Worm (Caenorhabditis elegans) whole organism, L4 larva: ENCODE measurements around the gene C14A4.13.

Experiments used
- R02D3.7 ChIP-seq: fragments of 150-350 bp; sonication (generic microtip); optimal IDR thresholded peaks from 3 replicates; lab custom pipeline; 2014; ENCODE audit warnings: missing biosample characterization, missing genetic modification characterization
- T20F7.1 ChIP-seq: fragments of 200-800 bp; sonication (Bioruptor generic); optimal IDR thresholded peaks from 2 replicates; lab custom pipeline; 2018; ENCODE audit warnings: mild to moderate bottlenecking, missing genetic modification characterization, missing compliant biosample characterization
- Y105C5A.15 ChIP-seq: fragments of 200-800 bp; sonication (Bioruptor generic); IDR thresholded peaks from 2 replicates; pipeline ENCODE4 v1.3.6; 2022; ENCODE audit warnings: missing genetic modification characterization, missing compliant biosample characterization
- Y48G9A.11 ChIP-seq: fragments of 200-800 bp; sonication (Bioruptor generic); IDR thresholded peaks from 2 replicates; pipeline ENCODE4 v1.3.6; 2022; ENCODE audit warnings: missing genetic modification reagents, missing genetic modification characterization, missing compliant biosample characterization
- Y5F2A.4 ChIP-seq: fragments of 200-800 bp; sonication (Bioruptor generic); optimal IDR thresholded peaks from 2 replicates; lab custom pipeline; 2018; ENCODE audit warnings: mild to moderate bottlenecking, missing genetic modification characterization, missing compliant biosample characterization
- aha-1 ChIP-seq: fragments of 150-350 bp; peaks from one replicate; lab custom pipeline; 2014; ENCODE audit warnings: missing biosample characterization, missing genetic modification characterization
- ces-1 ChIP-seq: fragments of 150-350 bp; sonication (generic microtip); optimal IDR thresholded peaks from 4 replicates; lab custom pipeline; 2014; ENCODE audit warnings: missing biosample characterization, missing genetic modification reagents, missing genetic modification characterization
- daf-19 ChIP-seq: fragments of 200-800 bp; sonication (Bioruptor generic); conservative IDR thresholded peaks from 2 replicates; pipeline ENCODE4 v1.3.6; 2022; ENCODE audit warnings: missing genetic modification characterization, missing compliant biosample characterization
- daf-8 ChIP-seq: fragments of 200-800 bp; sonication (Bioruptor generic); IDR thresholded peaks from 2 replicates; pipeline ENCODE4 v1.3.6; 2022; ENCODE audit warnings: missing genetic modification characterization, missing compliant biosample characterization
- dmd-6 ChIP-seq: fragments of 200-800 bp; sonication (Bioruptor generic); IDR thresholded peaks from 2 replicates; pipeline ENCODE4 v1.3.6; 2022; ENCODE audit warnings: missing genetic modification reagents, missing genetic modification characterization, missing compliant biosample characterization
- dmd-8 ChIP-seq: fragments of 200-800 bp; sonication (Bioruptor generic); IDR thresholded peaks from 2 replicates; pipeline ENCODE4 v1.3.6; 2022; ENCODE audit warnings: missing genetic modification characterization, missing compliant biosample characterization
- dmd-9 ChIP-seq: fragments of 200-800 bp; sonication (Bioruptor generic); IDR thresholded peaks from 2 replicates; pipeline ENCODE4 v1.3.6; 2022; ENCODE audit warnings: missing genetic modification reagents, missing genetic modification characterization, missing compliant biosample characterization
- dpl-1 ChIP-seq: fragments of 150-350 bp; optimal IDR thresholded peaks from 2 replicates; lab custom pipeline; 2014; ENCODE audit warnings: missing biosample characterization, missing genetic modification reagents, missing genetic modification characterization
- duxl-1 ChIP-seq: sonication (generic microtip); optimal IDR thresholded peaks from 2 replicates; lab custom pipeline; 2016; ENCODE audit warnings: mild to moderate bottlenecking, missing genetic modification characterization, moderate library complexity, missing compliant biosample characterization; ENCODE audit not compliant: poor library complexity
- fos-1 ChIP-seq: fragments of 150-350 bp; optimal IDR thresholded peaks from 2 replicates; lab custom pipeline; 2014; ENCODE audit warnings: missing biosample characterization, missing genetic modification characterization
- hif-1 ChIP-seq, 2 experiments: sonication (generic microtip); optimal IDR thresholded peaks; 2 replicates each; lab custom pipeline; 2016 to 2017; ENCODE audit warnings: missing compliant biosample characterization in 2 of 2, missing genetic modification characterization in 2 of 2, missing genetic modification reagents in 2 of 2, missing genotype in 2 of 2, mild to moderate bottlenecking in 1 of 2
- hmg-1.1 ChIP-seq: fragments of 200-800 bp; sonication (Bioruptor generic); IDR thresholded peaks from 2 replicates; pipeline ENCODE4 v1.3.6; 2022; ENCODE audit warnings: missing genetic modification reagents, missing genetic modification characterization, missing compliant biosample characterization
- lin-1 ChIP-seq: fragments of 200-800 bp; sonication (Bioruptor generic); IDR thresholded peaks from 2 replicates; pipeline ENCODE4 v1.3.6; 2022; ENCODE audit warnings: missing genetic modification reagents, missing genetic modification characterization, missing compliant biosample characterization
- lin-38 ChIP-seq: fragments of 200-800 bp; sonication (Bioruptor generic); IDR thresholded peaks from 2 replicates; pipeline ENCODE4 v1.3.6; 2022; ENCODE audit warnings: missing genetic modification reagents, missing genetic modification characterization, missing compliant biosample characterization
- lir-3 ChIP-seq: sonication (generic microtip); optimal IDR thresholded peaks from 2 replicates; lab custom pipeline; 2016; ENCODE audit warnings: mild to moderate bottlenecking, missing genetic modification characterization, missing compliant biosample characterization
- lsy-2 ChIP-seq, 2 experiments: fragments of 150-350 bp in 1 of 2; sonication (generic microtip) in 1 of 2; optimal IDR thresholded peaks; 2 replicates each; lab custom pipeline; 2014 to 2017; ENCODE audit warnings: missing biosample characterization in 2 of 2, missing genetic modification characterization in 2 of 2
- madf-5 ChIP-seq, 2 experiments: fragments of 200-800 bp; sonication (Bioruptor generic); IDR thresholded peaks; 2 replicates each; pipeline ENCODE4 v1.3.6; 2022; ENCODE audit warnings: missing compliant biosample characterization in 2 of 2, missing genetic modification characterization in 2 of 2
- mep-1 ChIP-seq: fragments of 150-350 bp; sonication (generic microtip); optimal IDR thresholded peaks from 3 replicates; lab custom pipeline; 2014; ENCODE audit warnings: missing biosample characterization, missing genetic modification characterization
- mes-2 ChIP-seq: sonication (generic microtip); optimal IDR thresholded peaks from 2 replicates; lab custom pipeline; 2016; ENCODE audit warnings: missing genotype, mild to moderate bottlenecking, missing genetic modification characterization, missing compliant biosample characterization; ENCODE audit not compliant: poor library complexity, severe bottlenecking
- nhr-10 ChIP-seq: fragments of 150-350 bp; optimal IDR thresholded peaks from 2 replicates; lab custom pipeline; 2014; ENCODE audit warnings: missing biosample characterization, missing genetic modification characterization
- nhr-102 ChIP-seq: sonication (generic microtip); optimal IDR thresholded peaks from 2 replicates; lab custom pipeline; 2016; ENCODE audit warnings: mild to moderate bottlenecking, missing genetic modification characterization, moderate library complexity, missing compliant biosample characterization
- nhr-237 ChIP-seq: sonication (generic microtip); optimal IDR thresholded peaks from 2 replicates; lab custom pipeline; 2017; ENCODE audit warnings: missing biosample characterization, missing genetic modification characterization
- nhr-28 ChIP-seq: fragments of 150-350 bp; optimal IDR thresholded peaks from 2 replicates; lab custom pipeline; 2014; ENCODE audit warnings: missing biosample characterization, missing genetic modification characterization
- nhr-41 ChIP-seq: fragments of 200-800 bp; sonication (Bioruptor generic); IDR thresholded peaks from 2 replicates; pipeline ENCODE4 v1.3.6; 2022; ENCODE audit warnings: missing genetic modification reagents, missing genetic modification characterization, missing compliant biosample characterization
- nhr-42 ChIP-seq: fragments of 200-800 bp; sonication (Bioruptor generic); IDR thresholded peaks from 2 replicates; pipeline ENCODE4 v1.3.6; 2022; ENCODE audit warnings: missing genetic modification characterization, missing compliant biosample characterization
- nhr-6 ChIP-seq: fragments of 150-350 bp; optimal IDR thresholded peaks from 2 replicates; lab custom pipeline; 2014; ENCODE audit warnings: missing biosample characterization, missing genetic modification characterization
- nhr-77 ChIP-seq: fragments of 150-350 bp; optimal IDR thresholded peaks from 2 replicates; lab custom pipeline; 2014; ENCODE audit warnings: missing biosample characterization, missing genetic modification characterization
- saeg-2 ChIP-seq: fragments of 200-800 bp; sonication (Bioruptor generic); IDR thresholded peaks from 2 replicates; pipeline ENCODE4 v1.3.6; 2022; ENCODE audit warnings: missing genetic modification reagents, missing genetic modification characterization, missing compliant biosample characterization
- skn-1 ChIP-seq: fragments of 150-350 bp; optimal IDR thresholded peaks from 2 replicates; lab custom pipeline; 2014; ENCODE audit warnings: missing biosample characterization, missing genetic modification characterization
- spr-3 ChIP-seq: fragments of 200-800 bp; sonication (Bioruptor generic); optimal IDR thresholded peaks from 2 replicates; lab custom pipeline; 2018; ENCODE audit warnings: mild to moderate bottlenecking, missing genetic modification characterization, missing compliant biosample characterization
- tra-1 ChIP-seq: fragments of 200-800 bp; sonication (Bioruptor generic); IDR thresholded peaks from 2 replicates; pipeline ENCODE4 v1.3.6; 2022; ENCODE audit warnings: missing genetic modification reagents, missing genetic modification characterization, missing compliant biosample characterization
- unc-130 ChIP-seq: sonication (generic microtip); optimal IDR thresholded peaks from 2 replicates; lab custom pipeline; 2016; ENCODE audit warnings: missing genetic modification reagents, missing genetic modification characterization, missing compliant biosample characterization
- unc-39 ChIP-seq: sonication (generic microtip); optimal IDR thresholded peaks from 2 replicates; lab custom pipeline; 2017; ENCODE audit warnings: missing biosample characterization, missing genetic modification characterization
- zfp-2 ChIP-seq: sonication (generic microtip); optimal IDR thresholded peaks from 2 replicates; lab custom pipeline; 2016; ENCODE audit warnings: mild to moderate bottlenecking, missing genetic modification characterization, missing compliant biosample characterization

Gene C14A4.13

DNA sequence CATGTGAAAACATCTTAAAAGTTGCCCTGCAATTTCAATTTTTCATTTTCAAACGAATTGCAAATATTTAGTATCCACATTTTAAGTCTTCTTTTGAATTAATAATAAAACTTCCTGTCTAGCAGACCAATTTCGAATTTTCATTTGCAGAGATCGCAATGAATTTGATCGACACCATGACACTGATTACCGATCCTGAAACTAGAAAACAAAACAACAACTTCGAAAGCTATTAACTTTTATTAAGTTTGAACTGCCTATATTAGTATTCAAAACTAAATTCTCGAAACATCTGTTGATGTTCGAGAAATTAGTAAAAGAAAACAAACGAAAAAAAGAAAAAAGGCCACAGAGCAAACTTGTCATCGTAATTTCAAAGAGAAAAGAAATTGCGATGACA is 44.1 kb upstream of the C14A4.13 start:
- peak; percentile 60 for TF ChIP-seq lin-38 (GFP tag; lab: Robert Waterston, UW)
- no peak for TF ChIP-seq nhr-42 (GFP tag; lab: Robert Waterston, UW)
- 0 out of 4 replicates have a peak, but pooled peaks of 1 of the 2 experiments have one; percentile 16 for TF ChIP-seq madf-5 (GFP tag; IDR thresholded peaks at IDR 0.05; lab: Robert Waterston, UW)
- TF ChIP-seq nhr-6, result no peak
- no peak for TF ChIP-seq daf-19 (GFP tag; lab: Robert Waterston, UW)
- no peak for TF ChIP-seq Y5F2A.4
- TF ChIP-seq duxl-1 (tag; lab: Kevin White, UChicago), result peak; percentile 21
- TF ChIP-seq spr-3 (GFP tag; lab: Kevin White, UChicago), result no peak
- TF ChIP-seq nhr-41 (GFP tag; lab: Robert Waterston, UW), result no peak
- no peak for TF ChIP-seq dmd-8 (GFP tag; lab: Robert Waterston, UW)
- TF ChIP-seq nhr-28 (tag; lab: Kevin White, UChicago), result no peak
- TF ChIP-seq hif-1 (tag; optimal IDR thresholded peaks at IDR 0.05; lab: Kevin White, UChicago), result no peak

ce11 chrII:10578843-10579430 is 39.3 kb upstream of the C14A4.13 start, which contains the start of gene rpb-6:
rpb-6 (plus strand) TSS chrII:10579380.
- TF ChIP-seq nhr-77 (tag; lab: Kevin White, UChicago) (no peak), Y105C5A.15 (GFP tag; lab: Robert Waterston, UW) (no peak), dmd-9 (GFP tag; lab: Robert Waterston, UW) (no peak), dmd-8 (GFP tag; lab: Robert Waterston, UW) (no peak), fos-1 (tag; lab: Kevin White, UChicago) (no peak), nhr-237 (tag; lab: Kevin White, UChicago) (no peak), lin-1 (GFP tag; lab: Robert Waterston, UW) (no peak), skn-1 (tag; lab: Kevin White, UChicago) (no peak), aha-1 (tag; lab: Kevin White, UChicago) (no peak), daf-8 (no peak), unc-39 (tag; lab: Kevin White, UChicago) (no peak), lir-3 (tag; lab: Kevin White, UChicago) (no peak), Y48G9A.11 (GFP tag; lab: Robert Waterston, UW) (peak; percentile 95), zfp-2 (no peak), nhr-10 (tag; lab: Kevin White, UChicago) (no peak), duxl-1 (tag; lab: Kevin White, UChicago) (no peak), ces-1 (GFP tag; lab: Kevin White, UChicago) (no peak), dmd-6 (no peak), R02D3.7 (peak; percentile 51), nhr-102 (tag; lab: Kevin White, UChicago) (no peak), T20F7.1 (GFP tag; lab: Kevin White, UChicago) (peak; percentile 93), nhr-42 (GFP tag; lab: Robert Waterston, UW) (no peak), mes-2 (tag; lab: Kevin White, UChicago) (peak; percentile 59), nhr-41 (GFP tag; lab: Robert Waterston, UW) (no peak), tra-1 (GFP tag; lab: Robert Waterston, UW) (no peak), hmg-1.1 (GFP tag; lab: Robert Waterston, UW) (no peak), unc-130 (GFP tag; lab: Kevin White, UChicago) (no peak), saeg-2 (GFP tag; lab: Robert Waterston, UW) (no peak), lsy-2 (tag; optimal IDR thresholded peaks at IDR 0.05; lab: Kevin White, UChicago) (peak in 1 of 2 experiments; percentile 76), mep-1 (tag; lab: Kevin White, UChicago) (no peak), dpl-1 (GFP tag; lab: Kevin White, UChicago) (peak; percentile 74)
- TF ChIP-seq, all 104 proteins: peak for 6
